Worm (Caenorhabditis elegans): ENCODE measurements around the gene T02B11.4.
"Not testable (repeated sequence)": the region's sequence is repeated elsewhere in the genome, so short reads cannot be mapped to it uniquely, and the experiment has no call there.

The T02B11.4 gene

ce11 chrV:820629-821028 lies 50.3 kb downstream of the T02B11.4 start, which contains the start of gene srx-32:
Gene srx-32, minus strand, starts transcription at chrV:820729.
- not testable (repeated sequence) for TF ChIP-seq ets-7 (tag; optimal IDR thresholded peaks at IDR 0.05); pes-1 (GFP tag; IDR thresholded peaks at IDR 0.05); ceh-13 (GFP tag; optimal IDR thresholded peaks at IDR 0.05)
